Worm (Caenorhabditis elegans): ENCODE results near the gene F10C1.23.

The F10C1.23 gene

ce11 chrII:5772547-5773142 lies 14.8 kb downstream of the F10C1.23 start (continued):
- TF ChIP-seq pha-4 (tag; optimal IDR thresholded peaks at IDR 0.05) (no peak), athp-1 (tag; optimal IDR thresholded peaks at IDR 0.05) (no peak), B0336.3 (GFP tag; IDR thresholded peaks at IDR 0.05) (no peak), nhr-120 (GFP tag; IDR thresholded peaks at IDR 0.05) (no peak), him-1 (tag; optimal IDR thresholded peaks at IDR 0.05) (peak; percentile 80), chd-7 (tag; optimal IDR thresholded peaks at IDR 0.05) (peak; percentile 52), Y56A3A.18 (GFP tag; IDR thresholded peaks at IDR 0.05) (peak; percentile 55; the same call in 1 of the 2 replicates), ama-1 (optimal IDR thresholded peaks at IDR 0.05) (no peak), ama-1 (GFP tag; optimal IDR thresholded peaks at IDR 0.05) (no peak), lin-35 (GFP tag; optimal IDR thresholded peaks at IDR 0.05) (no peak), lin-54 (GFP tag; optimal IDR thresholded peaks at IDR 0.05) (no peak), egl-18 (GFP tag; IDR thresholded peaks at IDR 0.05) (no peak), hrde-1 (tag; optimal IDR thresholded peaks at IDR 0.05; ENCODE audit: borderline replicate concordance) (no peak), B0261.1 (tag; optimal IDR thresholded peaks at IDR 0.05) (peak; percentile 90), aptf-2 (GFP tag; conservative IDR thresholded peaks at IDR 0.05) (no peak), rcor-1 (GFP tag; IDR thresholded peaks at IDR 0.05) (peak; percentile 64), K11D2.4 (GFP tag; IDR thresholded peaks at IDR 0.05) (0 out of 2 replicates have a peak, but pooled peaks have one; percentile 54), sdz-38 (tag; optimal IDR thresholded peaks at IDR 0.05) (no peak), lin-40 (tag; optimal IDR thresholded peaks at IDR 0.05) (peak; percentile 26), ets-4 (GFP tag; optimal IDR thresholded peaks at IDR 0.05) (no peak), K12H6.12 (tag; optimal IDR thresholded peaks at IDR 0.05) (peak; percentile 13), tbx-9 (tag; optimal IDR thresholded peaks at IDR 0.05; ENCODE audit: borderline replicate concordance) (no peak), F23B12.7 (tag; optimal IDR thresholded peaks at IDR 0.05; ENCODE audit: insufficient read depth) (no peak), sptf-2 (GFP tag; optimal IDR thresholded peaks at IDR 0.05) (no peak), madf-8 (GFP tag; conservative IDR thresholded peaks at IDR 0.05) (no peak), mel-28 (tag; optimal IDR thresholded peaks at IDR 0.05; ENCODE audit: borderline replicate concordance) (no peak), F10E7.11 (tag; optimal IDR thresholded peaks at IDR 0.05) (no peak), nhr-179 (tag; optimal IDR thresholded peaks at IDR 0.05) (no peak), ceh-100 (GFP tag; IDR thresholded peaks at IDR 0.05) (0 out of 2 replicates have a peak, but pooled peaks have one; percentile 27), mes-4 (tag; optimal IDR thresholded peaks at IDR 0.05) (no peak), ceh-27 (GFP tag; optimal IDR thresholded peaks at IDR 0.05) (peak; percentile 75), F57A8.1 (GFP tag; optimal IDR thresholded peaks at IDR 0.05) (no peak), lsy-27 (tag; optimal IDR thresholded peaks at IDR 0.05; ENCODE audit: borderline replicate concordance, insufficient read depth) (no peak), D2030.7 (GFP tag; IDR thresholded peaks at IDR 0.05) (no peak), tbp1 (GFP tag; optimal IDR thresholded peaks at IDR 0.05) (peak; percentile 95), mxl-1 (tag; optimal IDR thresholded peaks at IDR 0.05) (peak; percentile 30), F57C9.4 (tag; optimal IDR thresholded peaks at IDR 0.05) (no peak), dpl-1 (GFP tag; optimal IDR thresholded peaks at IDR 0.05) (no peak), pbrm-1 (GFP tag; IDR thresholded peaks at IDR 0.05) (0 out of 2 replicates have a peak, but pooled peaks have one; percentile 40), attf-6 (GFP tag; IDR thresholded peaks at IDR 0.05) (peak; percentile 24; the same call in 1 of the 2 replicates), snpc-1.1 (tag; optimal IDR thresholded peaks at IDR 0.05; ENCODE audit: insufficient read depth) (no peak), hmg-1.2 (GFP tag; IDR thresholded peaks at IDR 0.05) (peak; percentile 78), nhr-80 (tag; optimal IDR thresholded peaks at IDR 0.05) (no peak), lir-1 (GFP tag; conservative IDR thresholded peaks at IDR 0.05) (0 out of 2 replicates have a peak, but pooled peaks have one; percentile 8), F22D6.2 (tag; optimal IDR thresholded peaks at IDR 0.05) (no peak), snpc-3.4 (tag; optimal IDR thresholded peaks at IDR 0.05) (no peak), let-526 (GFP tag; IDR thresholded peaks at IDR 0.05) (peak; percentile 68; the same call in 1 of the 2 replicates), fkh-3 (tag; optimal IDR thresholded peaks at IDR 0.05) (peak; percentile 10)

Measured in whole organism, young adult.